Fruit fly (Drosophila melanogaster): ENCODE data around the gene CG8136.

Gene CG8136

dm6 chr3R:8769094-8769493 is 47.9 kb downstream of the CG8136 start, which contains the start of gene CG8236:
Gene CG8236, plus strand, starts transcription at chr3R:8769394.
- no peak for TF ChIP-seq CG6163 (GFP tag; IDR thresholded peaks at IDR 0.05)
- no peak for TF ChIP-seq CG10631 (GFP tag; optimal IDR thresholded peaks at IDR 0.05)
- TF ChIP-seq CG11902 (GFP tag; optimal IDR thresholded peaks at IDR 0.05), result no peak
- no peak for TF ChIP-seq CG11762 (GFP tag; optimal IDR thresholded peaks at IDR 0.05; ENCODE audit: insufficient read depth)
- TF ChIP-seq CG1621 (tag; optimal IDR thresholded peaks at IDR 0.05), result no peak
- TF ChIP-seq CG6854 (GFP tag; optimal IDR thresholded peaks at IDR 0.05), result no peak
- TF ChIP-seq dac (GFP tag; optimal IDR thresholded peaks at IDR 0.05), result no peak
- TF ChIP-seq Met (GFP tag; optimal IDR thresholded peaks at IDR 0.05), result no peak
- no peak for TF ChIP-seq CG11294 (GFP tag; IDR thresholded peaks at IDR 0.05)
- TF ChIP-seq Sox15 (GFP tag; optimal IDR thresholded peaks at IDR 0.05), result no peak

DNA sequence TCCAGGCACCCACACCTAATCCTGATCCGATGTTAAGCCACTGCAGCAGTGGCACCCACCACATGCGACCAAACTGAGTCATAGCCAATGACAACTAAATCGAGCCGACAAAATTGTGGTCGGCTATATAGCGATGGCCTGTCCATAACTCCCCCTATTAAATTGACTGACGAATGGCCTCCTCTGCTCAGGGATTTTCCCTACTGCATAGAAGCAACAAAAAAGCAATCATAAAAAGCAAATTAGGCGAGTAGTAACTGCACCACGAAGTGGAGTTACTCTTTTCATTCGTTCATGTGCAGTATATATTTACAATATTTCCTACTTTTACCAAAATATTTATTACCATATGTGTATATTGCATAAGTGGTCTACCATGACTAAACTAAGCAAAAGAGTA is 51.4 kb downstream of the CG8136 start, which contains the start of gene CG13318:
Gene CG13318 (minus strand): TSS at position 101 of the 400 bp plus-strand sequence.
- TF ChIP-seq CG4318 (GFP tag; optimal IDR thresholded peaks at IDR 0.05) (no peak), cyc (GFP tag; optimal IDR thresholded peaks at IDR 0.05) (no peak), Sox102F (GFP tag; optimal IDR thresholded peaks at IDR 0.05) (no peak), CG3032 (tag; optimal IDR thresholded peaks at IDR 0.05) (no peak)
